Worm (Caenorhabditis elegans) whole organism, L2 larva: Measurements from ENCODE around the gene Y43B11AL.1.

Experiments
- ZK546.5 ChIP-seq: sonication (generic microtip); optimal IDR thresholded peaks from 2 replicates; lab custom pipeline; 2017; ENCODE audit warnings: missing biosample characterization, missing genetic modification characterization
- ama-1 ChIP-seq: fragments of 150-350 bp; optimal IDR thresholded peaks from 2 replicates; lab custom pipeline; 2018; ENCODE audit warnings: inconsistent platforms
- ceh-16 ChIP-seq: fragments of 150-350 bp; optimal IDR thresholded peaks from 2 replicates; lab custom pipeline; 2014; ENCODE audit warnings: missing biosample characterization, missing genetic modification characterization
- fos-1 ChIP-seq: fragments of 150-350 bp; optimal IDR thresholded peaks from 2 replicates; lab custom pipeline; 2014; ENCODE audit warnings: missing biosample characterization, missing genetic modification characterization
- lin-13 ChIP-seq: fragments of 150-350 bp; optimal IDR thresholded peaks from 2 replicates; lab custom pipeline; 2014; ENCODE audit warnings: missing biosample characterization, missing genetic modification reagents, missing genetic modification characterization
- nhr-12 ChIP-seq: fragments of 150-350 bp; optimal IDR thresholded peaks from 2 replicates; lab custom pipeline; 2014; ENCODE audit warnings: missing biosample characterization, missing genetic modification characterization
- nhr-25 ChIP-seq: fragments of 150-350 bp; sonication (generic microtip); optimal IDR thresholded peaks from 3 replicates; lab custom pipeline; 2014; ENCODE audit warnings: missing biosample characterization, missing genetic modification characterization
- snpc-4 ChIP-seq: fragments of 150-350 bp; optimal IDR thresholded peaks from 2 replicates; lab custom pipeline; 2014; ENCODE audit warnings: missing biosample characterization, missing genetic modification characterization
- unc-39 ChIP-seq: fragments of 150-350 bp; optimal IDR thresholded peaks from 2 replicates; lab custom pipeline; 2014; ENCODE audit warnings: missing biosample characterization, missing genetic modification characterization
- zag-1 ChIP-seq: fragments of 150-350 bp; optimal IDR thresholded peaks from 2 replicates; lab custom pipeline; 2014; ENCODE audit warnings: missing biosample characterization, missing genetic modification characterization
- ztf-11 ChIP-seq: sonication (generic microtip); optimal IDR thresholded peaks from 2 replicates; lab custom pipeline; 2017; ENCODE audit warnings: missing biosample characterization, missing genetic modification characterization

DNA sequence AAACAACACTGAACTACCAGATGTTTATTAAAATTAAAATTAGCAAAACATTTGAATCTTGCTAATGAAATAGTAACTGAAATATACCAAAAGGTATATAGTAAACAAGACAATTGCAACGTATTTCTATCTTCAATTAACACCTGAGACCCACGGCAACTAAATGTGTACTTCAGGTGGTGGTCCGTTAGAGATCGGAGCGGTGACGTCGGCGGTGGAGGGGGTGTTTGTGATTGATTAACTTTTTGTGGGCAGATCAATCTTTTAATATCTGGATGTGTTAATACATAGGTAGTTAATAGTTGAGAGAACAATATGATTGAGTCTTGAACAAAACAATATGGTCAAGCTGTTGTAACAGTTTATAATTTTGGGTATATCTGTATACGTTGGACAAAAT is 31.0 kb downstream of the Y43B11AL.1 start:
- TF ChIP-seq zag-1 (tag; lab: Kevin White, UChicago): no peak
- no peak for TF ChIP-seq nhr-12 (tag; lab: Kevin White, UChicago)
- TF ChIP-seq fos-1 (tag; lab: Kevin White, UChicago): no peak
- TF ChIP-seq lin-13 (GFP tag; lab: Kevin White, UChicago): no peak
- TF ChIP-seq snpc-4 (tag; lab: Kevin White, UChicago): no peak
- no peak for TF ChIP-seq ama-1 (lab: Kevin White, UChicago)
- no peak for TF ChIP-seq nhr-25
- no peak for TF ChIP-seq ZK546.5 (tag; lab: Kevin White, UChicago)
- no peak for TF ChIP-seq ceh-16 (tag; lab: Kevin White, UChicago)
- TF ChIP-seq unc-39 (tag; lab: Kevin White, UChicago): no peak
- TF ChIP-seq ztf-11: no peak
